Worm (Caenorhabditis elegans) whole organism, L1 larva: ENCODE measurements around the gene his-32.

Source experiments
- ceh-88 ChIP-seq: fragments of 200-800 bp; sonication (Bioruptor generic); IDR thresholded peaks from 2 replicates; pipeline ENCODE4 v1.3.6; 2022; ENCODE audit warnings: missing genetic modification characterization, missing compliant biosample characterization
- elt-2 ChIP-seq: sonication (generic microtip); optimal IDR thresholded peaks from 2 replicates; lab custom pipeline; 2016; ENCODE audit warnings: missing genetic modification characterization, mild to moderate bottlenecking, inconsistent platforms, missing compliant biosample characterization, missing genetic modification reagents
- sptf-1 ChIP-seq: fragments of 150-350 bp; optimal IDR thresholded peaks from 2 replicates; lab custom pipeline; 2014; ENCODE audit warnings: missing biosample characterization, missing genetic modification characterization
- zag-1 ChIP-seq: fragments of 150-350 bp; optimal IDR thresholded peaks from 2 replicates; lab custom pipeline; 2014; ENCODE audit warnings: missing biosample characterization, missing genetic modification characterization

- TF ChIP-seq sptf-1 (no peak), ceh-88 (GFP tag; lab: Robert Waterston, UW) (no peak), elt-2 (no peak), zag-1 (tag; lab: Kevin White, UChicago) (no peak)
Observed at ce11 chrIV:8325667-8326066, 8.4 kb upstream of the his-32 start, which contains the start of gene F35H10.3.
